Worm (Caenorhabditis elegans) whole organism, mixed stage, embryonic: Measurements from ENCODE around the gene chil-14.

ENCODE experiments used
- M03D4.4 ChIP-seq: sonication (generic microtip); optimal IDR thresholded peaks from 2 replicates; lab custom pipeline; 2017; ENCODE audit warnings: mild to moderate bottlenecking, missing genetic modification characterization, missing compliant biosample characterization
- bed-3 ChIP-seq: fragments of 200-800 bp; sonication (Bioruptor generic); optimal IDR thresholded peaks from 3 replicates; lab custom pipeline; 2018; ENCODE audit warnings: mild to moderate bottlenecking, missing genetic modification characterization, moderate library complexity, missing compliant biosample characterization
- blmp-1 ChIP-seq: fragments of 150-350 bp; optimal IDR thresholded peaks from 2 replicates; lab custom pipeline; 2014; ENCODE audit warnings: missing biosample characterization, missing genetic modification characterization
- ceh-39 ChIP-seq: fragments of 150-350 bp; optimal IDR thresholded peaks from 2 replicates; lab custom pipeline; 2014; ENCODE audit warnings: missing biosample characterization, missing genetic modification characterization
- ceh-43 ChIP-seq: fragments of 200-800 bp; sonication (Bioruptor generic); optimal IDR thresholded peaks from 2 replicates; lab custom pipeline; 2018; ENCODE audit warnings: mild to moderate bottlenecking, missing genetic modification characterization, moderate library complexity, missing compliant biosample characterization
- ceh-83 ChIP-seq: fragments of 200-800 bp; sonication (Bioruptor generic); optimal IDR thresholded peaks from 2 replicates; lab custom pipeline; 2018; ENCODE audit warnings: mild to moderate bottlenecking, missing genetic modification characterization, missing compliant biosample characterization
- ces-1 ChIP-seq: fragments of 150-350 bp; optimal IDR thresholded peaks from 2 replicates; lab custom pipeline; 2014; ENCODE audit warnings: missing biosample characterization, missing genetic modification reagents, missing genetic modification characterization
- cnd-1 ChIP-seq: fragments of 200-800 bp; sonication (Bioruptor generic); optimal IDR thresholded peaks from 2 replicates; lab custom pipeline; 2018; ENCODE audit warnings: mild to moderate bottlenecking, missing genetic modification characterization, missing compliant biosample characterization
- drap-1 ChIP-seq: fragments of 200-800 bp; sonication (Bioruptor generic); optimal IDR thresholded peaks from 3 replicates; lab custom pipeline; 2018; ENCODE audit warnings: mild to moderate bottlenecking, missing genetic modification characterization, missing compliant biosample characterization
- elt-1 ChIP-seq: sonication (generic microtip); optimal IDR thresholded peaks from 2 replicates; lab custom pipeline; 2017; ENCODE audit warnings: missing genetic modification characterization, mild to moderate bottlenecking, missing compliant biosample characterization, antibody characterized with exemption, moderate library complexity, borderline replicate concordance; ENCODE audit not compliant: insufficient read depth
- elt-3 ChIP-seq: fragments of 150-350 bp; optimal IDR thresholded peaks from 2 replicates; lab custom pipeline; 2014; ENCODE audit warnings: missing biosample characterization, missing genetic modification characterization
- flh-1 ChIP-seq: fragments of 200-800 bp; sonication (Bioruptor generic); optimal IDR thresholded peaks from 2 replicates; lab custom pipeline; 2018; ENCODE audit warnings: mild to moderate bottlenecking, missing genetic modification characterization, moderate library complexity, missing compliant biosample characterization
- ham-2 ChIP-seq: fragments of 200-800 bp; sonication (Bioruptor generic); optimal IDR thresholded peaks from 2 replicates; lab custom pipeline; 2018; ENCODE audit warnings: mild to moderate bottlenecking, missing genetic modification characterization, missing compliant biosample characterization
- hlh-1 ChIP-seq: fragments of 150-350 bp; optimal IDR thresholded peaks from 2 replicates; lab custom pipeline; 2014; ENCODE audit warnings: missing biosample characterization, missing genetic modification reagents, missing genetic modification characterization
- lin-13 ChIP-seq: fragments of 150-350 bp; optimal IDR thresholded peaks from 2 replicates; lab custom pipeline; 2014; ENCODE audit warnings: missing biosample characterization, missing genetic modification characterization
- lin-32 ChIP-seq: fragments of 200-800 bp; sonication (Bioruptor generic); optimal IDR thresholded peaks from 2 replicates; lab custom pipeline; 2018; ENCODE audit warnings: mild to moderate bottlenecking, missing genetic modification characterization, missing compliant biosample characterization
- lsy-2 ChIP-seq: fragments of 150-350 bp; optimal IDR thresholded peaks from 2 replicates; lab custom pipeline; 2014; ENCODE audit warnings: missing biosample characterization, missing genetic modification characterization
- mab-5 ChIP-seq: fragments of 150-350 bp; optimal IDR thresholded peaks from 2 replicates; lab custom pipeline; 2014; ENCODE audit warnings: missing biosample characterization, missing genetic modification characterization
- mep-1 ChIP-seq: fragments of 150-350 bp; optimal IDR thresholded peaks from 2 replicates; lab custom pipeline; 2017; ENCODE audit warnings: missing biosample characterization, missing genetic modification reagents, missing genetic modification characterization, inconsistent platforms
- mls-2 ChIP-seq: sonication (generic microtip); optimal IDR thresholded peaks from 2 replicates; lab custom pipeline; 2016; ENCODE audit warnings: mild to moderate bottlenecking, missing genetic modification characterization, moderate library complexity, missing compliant biosample characterization
- nhr-12 ChIP-seq: fragments of 150-350 bp; optimal IDR thresholded peaks from 2 replicates; lab custom pipeline; 2014; ENCODE audit warnings: missing biosample characterization, missing genetic modification characterization
- nhr-2 ChIP-seq: fragments of 150-350 bp; optimal IDR thresholded peaks from 2 replicates; lab custom pipeline; 2014; ENCODE audit warnings: missing biosample characterization, missing genetic modification characterization
- nhr-237 ChIP-seq: fragments of 150-350 bp; optimal IDR thresholded peaks from 2 replicates; lab custom pipeline; 2014; ENCODE audit warnings: missing biosample characterization, missing genetic modification characterization
- nhr-28 ChIP-seq: fragments of 150-350 bp; optimal IDR thresholded peaks from 2 replicates; lab custom pipeline; 2014; ENCODE audit warnings: missing biosample characterization, missing genetic modification characterization
- pha-4 ChIP-seq: fragments of 150-350 bp; optimal IDR thresholded peaks from 2 replicates; lab custom pipeline; 2018; ENCODE audit warnings: missing biosample characterization, missing genetic modification reagents, missing genetic modification characterization
- sem-2 ChIP-seq: fragments of 200-800 bp; sonication (Bioruptor generic); optimal IDR thresholded peaks from 2 replicates; lab custom pipeline; 2018; ENCODE audit warnings: mild to moderate bottlenecking, missing genetic modification characterization, missing compliant biosample characterization
- snpc-4 ChIP-seq: fragments of 150-350 bp; optimal IDR thresholded peaks from 2 replicates; lab custom pipeline; 2014; ENCODE audit warnings: missing biosample characterization, missing genetic modification characterization
- sptf-1 ChIP-seq: sonication (generic microtip); optimal IDR thresholded peaks from 2 replicates; lab custom pipeline; 2017; ENCODE audit warnings: mild to moderate bottlenecking, missing genetic modification characterization, moderate library complexity, missing compliant biosample characterization
- tbx-8 ChIP-seq: fragments of 200-800 bp; sonication (Bioruptor generic); optimal IDR thresholded peaks from 2 replicates; lab custom pipeline; 2018; ENCODE audit warnings: mild to moderate bottlenecking, missing genetic modification characterization, moderate library complexity, missing compliant biosample characterization
- unc-120 ChIP-seq: sonication (generic microtip); optimal IDR thresholded peaks from 2 replicates; lab custom pipeline; 2017; ENCODE audit warnings: missing genetic modification characterization, missing compliant biosample characterization; ENCODE audit not compliant: poor library complexity, severe bottlenecking
- unc-39 ChIP-seq: fragments of 150-350 bp; optimal IDR thresholded peaks from 2 replicates; lab custom pipeline; 2014; ENCODE audit warnings: missing biosample characterization, missing genetic modification characterization
- unc-62 ChIP-seq: fragments of 150-350 bp; optimal IDR thresholded peaks from 2 replicates; lab custom pipeline; 2014; ENCODE audit warnings: missing biosample characterization, missing genetic modification reagents, missing genetic modification characterization
- zip-8 ChIP-seq: fragments of 150-350 bp; optimal IDR thresholded peaks from 2 replicates; lab custom pipeline; 2014; ENCODE audit warnings: missing biosample characterization, missing genetic modification characterization
- ztf-11 ChIP-seq: fragments of 150-350 bp; optimal IDR thresholded peaks from 2 replicates; lab custom pipeline; 2014; ENCODE audit warnings: missing biosample characterization, missing genetic modification characterization

chil-14 gene

DNA sequence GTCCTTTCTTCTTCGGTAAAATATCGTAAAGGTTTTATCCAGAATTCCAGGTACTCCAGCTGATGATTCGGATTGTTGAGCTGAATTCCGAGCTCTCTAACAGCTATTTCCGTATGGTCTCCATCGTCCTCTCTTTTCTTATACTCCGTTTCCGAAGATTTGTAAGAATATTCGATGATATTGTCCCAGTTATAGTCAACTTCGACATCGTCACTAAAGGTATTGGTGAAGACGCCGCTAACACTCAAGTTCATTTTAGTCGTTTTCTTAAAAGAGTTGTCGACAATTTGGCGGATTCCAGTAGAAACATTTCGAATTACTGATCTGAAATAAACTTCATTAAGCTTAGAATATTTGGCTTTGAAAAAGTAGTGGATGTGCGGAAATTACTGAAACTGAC lies 19.8 kb upstream of the chil-14 start:
- TF ChIP-seq lin-32 (GFP tag; lab: Kevin White, UChicago) (no peak), zip-8 (tag; lab: Kevin White, UChicago) (no peak), drap-1 (GFP tag; lab: Kevin White, UChicago) (no peak), snpc-4 (tag; lab: Kevin White, UChicago) (no peak), hlh-1 (tag; lab: Kevin White, UChicago) (no peak), unc-62 (GFP tag; lab: Kevin White, UChicago) (no peak), sptf-1 (tag; lab: Kevin White, UChicago) (no peak), elt-3 (tag; lab: Kevin White, UChicago) (no peak), blmp-1 (tag; lab: Kevin White, UChicago) (no peak), bed-3 (GFP tag; lab: Kevin White, UChicago) (no peak), nhr-28 (tag; lab: Kevin White, UChicago) (no peak), sem-2 (GFP tag; lab: Kevin White, UChicago) (no peak), mep-1 (tag; lab: Kevin White, UChicago) (no peak), ham-2 (no peak), mls-2 (tag; lab: Kevin White, UChicago) (no peak), ceh-83 (GFP tag; lab: Kevin White, UChicago) (no peak), unc-120 (no peak), cnd-1 (no peak), elt-1 (no peak)

DNA sequence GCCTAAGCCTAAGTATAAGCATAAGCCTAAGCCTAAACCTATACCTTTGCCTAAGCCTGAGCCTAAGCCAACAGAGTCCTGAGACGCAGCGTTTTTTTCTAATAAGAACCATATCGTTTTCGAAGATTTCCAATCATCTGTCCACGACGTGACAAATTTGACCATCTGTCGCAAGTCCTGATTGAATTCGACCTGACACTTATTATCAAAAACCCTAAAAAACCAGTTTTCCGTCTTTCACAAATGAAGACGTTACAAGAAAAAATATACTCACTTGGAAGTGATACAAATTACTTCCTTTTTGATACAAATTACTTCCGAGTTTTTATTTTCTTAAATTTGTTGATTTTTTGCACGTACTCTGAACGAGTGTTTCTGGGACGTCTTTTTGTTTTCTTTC lies 16.7 kb upstream of the chil-14 start:
- TF ChIP-seq lin-32 (GFP tag; lab: Kevin White, UChicago) (no peak), ceh-39 (tag; lab: Kevin White, UChicago) (no peak), bed-3 (GFP tag; lab: Kevin White, UChicago) (no peak), unc-39 (tag; lab: Kevin White, UChicago) (no peak), mep-1 (tag; lab: Kevin White, UChicago) (no peak), nhr-237 (no peak), pha-4 (tag; lab: Kevin White, UChicago) (no peak), unc-62 (GFP tag; lab: Kevin White, UChicago) (no peak)

DNA sequence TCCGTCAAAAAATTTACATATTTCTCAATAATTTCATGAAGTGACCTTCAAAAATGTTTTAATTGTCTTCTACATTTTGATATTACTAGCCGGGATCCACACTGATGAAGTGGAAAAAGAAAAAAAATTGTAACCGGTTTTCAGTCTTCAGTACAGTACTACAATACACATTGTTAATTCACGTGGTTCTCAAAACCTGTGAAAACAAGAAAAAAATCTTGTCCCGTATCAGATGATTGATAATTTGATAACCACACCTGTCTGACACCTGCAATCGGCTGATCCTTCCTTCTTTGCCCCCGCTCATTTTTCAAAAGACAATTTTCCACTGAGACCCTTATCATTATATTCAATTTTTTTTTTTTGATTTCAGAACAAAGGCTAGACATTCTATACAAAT lies 16.0 kb upstream of the chil-14 start, which contains the start of gene R09B5.11:
TSS of gene R09B5.11 (plus strand) at position 374 of the 400 bp plus-strand sequence.
- TF ChIP-seq mls-2 (tag; lab: Kevin White, UChicago) (no peak), unc-120 (no peak), tbx-8 (GFP tag; lab: Kevin White, UChicago) (no peak), M03D4.4 (no peak), ztf-11 (no peak), ceh-43 (GFP tag; lab: Kevin White, UChicago) (no peak), nhr-28 (tag; lab: Kevin White, UChicago) (no peak), hlh-1 (tag; lab: Kevin White, UChicago) (no peak), sptf-1 (tag; lab: Kevin White, UChicago) (no peak), ham-2 (no peak), ces-1 (GFP tag; lab: Kevin White, UChicago) (no peak), nhr-12 (tag; lab: Kevin White, UChicago) (no peak), elt-1 (no peak), mep-1 (tag; lab: Kevin White, UChicago) (no peak), lsy-2 (no peak), ceh-39 (tag; lab: Kevin White, UChicago) (no peak), unc-39 (tag; lab: Kevin White, UChicago) (no peak)

DNA sequence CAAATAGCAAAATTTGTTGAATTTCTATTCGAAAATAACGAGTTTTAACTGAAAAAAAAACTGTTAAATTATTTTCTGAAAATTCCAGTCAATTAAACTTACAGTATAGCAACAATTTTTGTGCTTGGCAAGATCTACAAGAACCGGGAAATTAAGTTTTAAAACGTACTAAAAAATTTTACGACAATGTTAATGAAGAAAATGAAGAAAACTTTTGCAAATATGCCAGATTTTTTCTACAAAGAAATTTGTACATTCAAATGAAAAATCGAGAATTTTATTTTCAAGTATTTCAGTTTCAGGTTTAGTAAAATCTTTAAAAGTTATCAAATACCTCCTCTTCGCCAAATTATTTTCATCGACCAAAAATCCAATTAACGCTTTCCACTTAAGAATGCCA lies 12.8 kb upstream of the chil-14 start, which contains the start of gene cnc-11:
TSS of gene cnc-11 (plus strand) at position 301 of the 400 bp plus-strand sequence.
- TF ChIP-seq snpc-4 (tag; lab: Kevin White, UChicago) (no peak), mep-1 (tag; lab: Kevin White, UChicago) (no peak), flh-1 (GFP tag; lab: Kevin White, UChicago) (no peak), zip-8 (tag; lab: Kevin White, UChicago) (no peak)

DNA sequence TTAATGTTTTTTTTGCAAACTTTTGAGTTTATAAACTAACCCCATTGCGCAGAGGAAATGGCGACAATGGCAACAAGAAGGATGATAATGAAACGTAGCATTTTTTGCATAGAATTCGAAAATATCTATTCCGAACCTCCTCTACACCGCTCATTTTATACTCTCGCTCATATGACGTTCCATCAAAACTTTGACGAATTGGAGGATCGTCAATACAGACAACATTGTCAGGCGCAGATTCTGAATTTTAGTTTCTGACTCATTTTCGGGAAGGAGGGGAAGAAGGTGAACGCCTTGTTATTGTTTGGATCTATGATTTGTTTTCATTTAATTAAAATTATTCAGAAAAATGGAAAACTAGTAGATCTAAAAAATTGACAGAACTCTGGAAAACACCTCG lies 10.7 kb upstream of the chil-14 start, which contains the start of gene cnc-1:
TSS of gene cnc-1 (minus strand) at position 101 of the 400 bp plus-strand sequence.
- no peak for TF ChIP-seq nhr-28 (tag; lab: Kevin White, UChicago)
- no peak for TF ChIP-seq lin-13 (tag; lab: Kevin White, UChicago)
- TF ChIP-seq mep-1 (tag; lab: Kevin White, UChicago): no peak
- TF ChIP-seq nhr-237: no peak
- TF ChIP-seq mab-5 (tag; lab: Kevin White, UChicago): no peak
- TF ChIP-seq ceh-43 (GFP tag; lab: Kevin White, UChicago): no peak
- TF ChIP-seq ceh-39 (tag; lab: Kevin White, UChicago): no peak
- TF ChIP-seq tbx-8 (GFP tag; lab: Kevin White, UChicago): no peak
- TF ChIP-seq nhr-2 (tag; lab: Kevin White, UChicago): no peak
- TF ChIP-seq ztf-11: no peak
